Worm (Caenorhabditis elegans): ENCODE measurements around the gene tftc-5.
A peak's percentile ranks its signal among the peaks of the same experiment; 100 is the strongest.

Gene tftc-5

ce11 chrIII:4018591-4019580 is 3.1 kb upstream of the tftc-5 start (continued):
- no peak for TF ChIP-seq ama-1 (optimal IDR thresholded peaks at IDR 0.05)
- TF ChIP-seq ama-1 (GFP tag; optimal IDR thresholded peaks at IDR 0.05): no peak
- no peak for TF ChIP-seq B0261.1 (tag; optimal IDR thresholded peaks at IDR 0.05)
- TF ChIP-seq Y53G8AR.9 (GFP tag; conservative IDR thresholded peaks at IDR 0.05): no peak
- TF ChIP-seq gei-17 (GFP tag; optimal IDR thresholded peaks at IDR 0.05): no peak
- TF ChIP-seq bed-2 (GFP tag; IDR thresholded peaks at IDR 0.05): no peak
- TF ChIP-seq madf-3 (GFP tag; IDR thresholded peaks at IDR 0.05): 0 out of 2 replicates have a peak, but pooled peaks have one; percentile 1
- peak; percentile 9 for TF ChIP-seq attf-5 (GFP tag; optimal IDR thresholded peaks at IDR 0.05)
- peak; percentile 44 for TF ChIP-seq ets-4 (GFP tag; optimal IDR thresholded peaks at IDR 0.05)
- peak; percentile 88 for TF ChIP-seq nhr-80 (tag; optimal IDR thresholded peaks at IDR 0.05)

ce11 chrIII:4019801-4020200 is 2.2 kb upstream of the tftc-5 start, which contains the start of gene snpc-3.4:
TSS of gene snpc-3.4 (plus strand) at chrIII:4020037.
- TF ChIP-seq ekl-4 (GFP tag; IDR thresholded peaks at IDR 0.05): peak; percentile 88
- peak; percentile 81 for TF ChIP-seq lir-1 (GFP tag; conservative IDR thresholded peaks at IDR 0.05)
- peak; percentile 77 for TF ChIP-seq mcd-1 (GFP tag; IDR thresholded peaks at IDR 0.05)
- peak; percentile 69 for TF ChIP-seq attf-6 (GFP tag; IDR thresholded peaks at IDR 0.05)
- TF ChIP-seq egl-44 (GFP tag; IDR thresholded peaks at IDR 0.05): no peak
- TF ChIP-seq F55B11.4 (tag; optimal IDR thresholded peaks at IDR 0.05; ENCODE audit: borderline replicate concordance, insufficient read depth): no peak
- peak; percentile 27 for TF ChIP-seq snpc-4 (GFP tag; optimal IDR thresholded peaks at IDR 0.05)
- TF ChIP-seq snpc-4 (tag; optimal IDR thresholded peaks at IDR 0.05): peak; percentile 31 to 61 (median 50)
- no peak for TF ChIP-seq mxl-1 (tag; optimal IDR thresholded peaks at IDR 0.05)
- no peak for TF ChIP-seq F57A8.1 (GFP tag; optimal IDR thresholded peaks at IDR 0.05)
- TF ChIP-seq tbx-9 (tag; optimal IDR thresholded peaks at IDR 0.05; ENCODE audit: borderline replicate concordance): no peak
- no peak for TF ChIP-seq unc-62 (GFP tag; optimal IDR thresholded peaks at IDR 0.05)
- TF ChIP-seq nhr-120 (GFP tag; IDR thresholded peaks at IDR 0.05): no peak
- TF ChIP-seq lsl-1 (GFP tag; optimal IDR thresholded peaks at IDR 0.05): peak; percentile 96
- TF ChIP-seq madf-6 (GFP tag; IDR thresholded peaks at IDR 0.05): peak; percentile 99
- TF ChIP-seq aptf-3 (GFP tag; IDR thresholded peaks at IDR 0.05): no peak
- TF ChIP-seq B0336.3 (GFP tag; IDR thresholded peaks at IDR 0.05): peak; percentile 84
- TF ChIP-seq lsy-27 (tag; optimal IDR thresholded peaks at IDR 0.05; ENCODE audit: borderline replicate concordance, insufficient read depth): no peak
- TF ChIP-seq lin-40 (tag; optimal IDR thresholded peaks at IDR 0.05): peak; percentile 37
- TF ChIP-seq lin-35 (GFP tag; optimal IDR thresholded peaks at IDR 0.05): peak; percentile 68 to 87 (median 83)
- TF ChIP-seq efl-1 (GFP tag; optimal IDR thresholded peaks at IDR 0.05): peak; percentile 99
- TF ChIP-seq F22D6.2 (tag; optimal IDR thresholded peaks at IDR 0.05): no peak
- TF ChIP-seq Y95B8A.8 (GFP tag; IDR thresholded peaks at IDR 0.05): peak; percentile 95
- no peak for TF ChIP-seq sdz-38 (tag; optimal IDR thresholded peaks at IDR 0.05)
- peak; percentile 13 for TF ChIP-seq attf-5 (GFP tag; optimal IDR thresholded peaks at IDR 0.05)
- TF ChIP-seq lag-1 (GFP tag; IDR thresholded peaks at IDR 0.05): no peak
- TF ChIP-seq cebp-2 (GFP tag; IDR thresholded peaks at IDR 0.05): no peak
- TF ChIP-seq F52B5.7 (tag; optimal IDR thresholded peaks at IDR 0.05): no peak
- TF ChIP-seq egl-18 (GFP tag; IDR thresholded peaks at IDR 0.05): 0 out of 2 replicates have a peak, but pooled peaks have one; percentile 7
- TF ChIP-seq lin-26 (GFP tag; IDR thresholded peaks at IDR 0.05): 0 out of 2 replicates have a peak, but pooled peaks have one; percentile 15
- no peak for TF ChIP-seq somi-1 (GFP tag; optimal IDR thresholded peaks at IDR 0.05)
- TF ChIP-seq Y67H2A.10 (GFP tag; conservative IDR thresholded peaks at IDR 0.05): 0 out of 2 replicates have a peak, but pooled peaks have one; percentile 10
- TF ChIP-seq mel-28 (tag; optimal IDR thresholded peaks at IDR 0.05; ENCODE audit: borderline replicate concordance): no peak
- no peak for TF ChIP-seq let-607 (tag; optimal IDR thresholded peaks at IDR 0.05)
- TF ChIP-seq ccch-3 (GFP tag; optimal IDR thresholded peaks at IDR 0.05): no peak
- no peak for TF ChIP-seq zfh-2 (GFP tag; conservative IDR thresholded peaks at IDR 0.05)
- no peak for TF ChIP-seq B0261.1 (tag; optimal IDR thresholded peaks at IDR 0.05)
- TF ChIP-seq hlh-12 (tag; optimal IDR thresholded peaks at IDR 0.05): no peak

Data from whole organism, young adult.